Worm (Caenorhabditis elegans) whole organism, L4 larva: ENCODE results near the gene R10D12.1.

Source experiments
- ces-1 ChIP-seq: fragments of 150-350 bp; sonication (generic microtip); optimal IDR thresholded peaks from 4 replicates; lab custom pipeline; 2014; ENCODE audit warnings: missing biosample characterization, missing genetic modification reagents, missing genetic modification characterization
- dpl-1 ChIP-seq: fragments of 150-350 bp; optimal IDR thresholded peaks from 2 replicates; lab custom pipeline; 2014; ENCODE audit warnings: missing biosample characterization, missing genetic modification reagents, missing genetic modification characterization
- lin-13 ChIP-seq: fragments of 150-350 bp; optimal IDR thresholded peaks from 2 replicates; lab custom pipeline; 2014; ENCODE audit warnings: missing biosample characterization, missing genetic modification reagents, missing genetic modification characterization
- snpc-4 ChIP-seq: fragments of 150-350 bp; optimal IDR thresholded peaks from 2 replicates; lab custom pipeline; 2014; ENCODE audit warnings: missing biosample characterization, missing genetic modification characterization
- ztf-11 ChIP-seq: fragments of 150-350 bp; optimal IDR thresholded peaks from 2 replicates; lab custom pipeline; 2014; ENCODE audit warnings: missing biosample characterization, missing genetic modification characterization

DNA sequence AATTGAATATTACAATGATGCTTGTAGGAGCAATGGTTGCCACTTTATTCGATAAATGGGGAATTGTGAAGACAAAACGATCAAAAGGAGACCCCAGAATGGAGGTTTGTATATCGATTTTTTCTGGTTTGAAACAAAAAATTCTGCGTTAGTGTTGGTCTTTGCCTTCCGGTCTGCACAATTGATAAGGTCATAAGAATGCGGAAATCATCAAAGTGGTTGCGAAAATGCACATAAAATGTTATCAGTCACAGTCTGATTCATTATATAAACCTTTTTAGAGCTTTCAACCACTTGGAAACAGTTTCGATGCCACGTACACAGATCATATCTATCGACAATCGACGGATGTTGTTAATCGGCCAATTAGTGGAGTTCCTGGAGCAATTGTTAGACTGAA is 40.9 kb downstream of the R10D12.1 start:
- TF ChIP-seq ztf-11 (tag; lab: Kevin White, UChicago) (no peak), dpl-1 (GFP tag; lab: Kevin White, UChicago) (no peak), snpc-4 (no peak), ces-1 (no peak), lin-13 (GFP tag; lab: Kevin White, UChicago) (no peak)
